Worm (Caenorhabditis elegans): Measurements from ENCODE around the gene fbxa-30.

ce11 chrIII:1230174-1230573, 45.2 kb downstream of the fbxa-30 start, which contains the start of gene pes-4:
- no peak for TF ChIP-seq lin-13 (tag; optimal IDR thresholded peaks at IDR 0.05)
- no peak for TF ChIP-seq zip-8 (tag; optimal IDR thresholded peaks at IDR 0.05)
- TF ChIP-seq sptf-1 (tag; optimal IDR thresholded peaks at IDR 0.05) = no peak
- no peak for TF ChIP-seq lsy-2 (tag; optimal IDR thresholded peaks at IDR 0.05)
- TF ChIP-seq snpc-4 (tag; optimal IDR thresholded peaks at IDR 0.05) = no peak
- no peak for TF ChIP-seq nhr-237 (tag; optimal IDR thresholded peaks at IDR 0.05)
- TF ChIP-seq elt-3 (tag; optimal IDR thresholded peaks at IDR 0.05) = no peak
- no peak for TF ChIP-seq nhr-76 (tag; optimal IDR thresholded peaks at IDR 0.05)
- no peak for TF ChIP-seq nhr-12 (tag; optimal IDR thresholded peaks at IDR 0.05)
- no peak for TF ChIP-seq pha-4 (tag; optimal IDR thresholded peaks at IDR 0.05)
- TF ChIP-seq unc-62 (GFP tag; optimal IDR thresholded peaks at IDR 0.05) = no peak
- no peak for TF ChIP-seq bed-3 (GFP tag; optimal IDR thresholded peaks at IDR 0.05)
- TF ChIP-seq ham-2 (GFP tag; optimal IDR thresholded peaks at IDR 0.05) = no peak
